Worm (Caenorhabditis elegans) whole organism, late embryonic: ENCODE results near the gene E02H1.5.

Experiments
- C08G9.2 ChIP-seq: sonication (generic microtip); optimal IDR thresholded peaks from 2 replicates; lab custom pipeline; 2016; ENCODE audit warnings: mild to moderate bottlenecking, missing genetic modification characterization, moderate library complexity, missing compliant biosample characterization
- C38D4.7 ChIP-seq: fragments of 200-800 bp; sonication (Bioruptor generic); optimal IDR thresholded peaks from 2 replicates; lab custom pipeline; 2018; ENCODE audit warnings: mild to moderate bottlenecking, missing genetic modification characterization, moderate library complexity, missing compliant biosample characterization
- F13H6.1 ChIP-seq: sonication (generic microtip); optimal IDR thresholded peaks from 2 replicates; lab custom pipeline; 2016; ENCODE audit warnings: missing genetic modification characterization, missing compliant biosample characterization
- K02D7.2 ChIP-seq: sonication (generic microtip); optimal IDR thresholded peaks from 2 replicates; lab custom pipeline; 2017; ENCODE audit warnings: mild to moderate bottlenecking, missing genetic modification characterization, missing compliant biosample characterization
- ceh-14 ChIP-seq: sonication (generic microtip); optimal IDR thresholded peaks from 2 replicates; lab custom pipeline; 2016; ENCODE audit warnings: missing genotype, missing genetic modification characterization, missing compliant biosample characterization
- ceh-2 ChIP-seq: sonication (generic microtip); optimal IDR thresholded peaks from 2 replicates; lab custom pipeline; 2016; ENCODE audit warnings: missing genotype, missing genetic modification characterization, missing compliant biosample characterization
- ceh-30 ChIP-seq: fragments of 150-350 bp; optimal IDR thresholded peaks from 2 replicates; lab custom pipeline; 2014; ENCODE audit warnings: missing biosample characterization, missing genetic modification characterization
- ceh-31 ChIP-seq: sonication (generic microtip); optimal IDR thresholded peaks from 2 replicates; lab custom pipeline; 2016; ENCODE audit warnings: missing genetic modification characterization, missing compliant biosample characterization
- ceh-9 ChIP-seq: sonication (generic microtip); optimal IDR thresholded peaks from 2 replicates; lab custom pipeline; 2016; ENCODE audit warnings: mild to moderate bottlenecking, missing genetic modification characterization, inconsistent platforms, missing compliant biosample characterization
- che-1 ChIP-seq: sonication (generic microtip); optimal IDR thresholded peaks from 2 replicates; lab custom pipeline; 2016; ENCODE audit warnings: mild to moderate bottlenecking, missing genetic modification characterization, missing compliant biosample characterization
- dmd-4 ChIP-seq: sonication (generic microtip); optimal IDR thresholded peaks from 2 replicates; lab custom pipeline; 2016; ENCODE audit warnings: borderline replicate concordance, missing genetic modification characterization, missing compliant biosample characterization
- dve-1 ChIP-seq: sonication (generic microtip); optimal IDR thresholded peaks from 2 replicates; lab custom pipeline; 2017; ENCODE audit warnings: antibody characterized with exemption, mild to moderate bottlenecking, missing genetic modification characterization, missing compliant biosample characterization
- elt-2 ChIP-seq: sonication (generic microtip); optimal IDR thresholded peaks from 2 replicates; lab custom pipeline; 2016; ENCODE audit warnings: missing genetic modification reagents, missing genetic modification characterization, missing compliant biosample characterization
- elt-4 ChIP-seq: sonication (generic microtip); optimal IDR thresholded peaks from 2 replicates; lab custom pipeline; 2016; ENCODE audit warnings: missing genetic modification characterization, missing compliant biosample characterization
- ets-4 ChIP-seq: sonication (generic microtip); optimal IDR thresholded peaks from 2 replicates; lab custom pipeline; 2016; ENCODE audit warnings: missing genetic modification characterization, missing compliant biosample characterization
- eyg-1 ChIP-seq: sonication (generic microtip); optimal IDR thresholded peaks from 2 replicates; lab custom pipeline; 2016; ENCODE audit warnings: missing genotype, missing genetic modification characterization, missing compliant biosample characterization
- fax-1 ChIP-seq: sonication (generic microtip); optimal IDR thresholded peaks from 2 replicates; lab custom pipeline; 2016; ENCODE audit warnings: missing genotype, missing genetic modification characterization, missing compliant biosample characterization
- fkh-6 ChIP-seq: sonication (generic microtip); optimal IDR thresholded peaks from 2 replicates; lab custom pipeline; 2016; ENCODE audit warnings: missing genetic modification characterization, missing compliant biosample characterization
- hlh-13 ChIP-seq: fragments of 200-800 bp; sonication (Bioruptor generic); optimal IDR thresholded peaks from 2 replicates; lab custom pipeline; 2018; ENCODE audit warnings: mild to moderate bottlenecking, missing genetic modification characterization, missing compliant biosample characterization
- hlh-8 ChIP-seq: sonication (generic microtip); optimal IDR thresholded peaks from 2 replicates; lab custom pipeline; 2016; ENCODE audit warnings: missing genotype, missing genetic modification characterization, missing compliant biosample characterization
- madf-2 ChIP-seq: sonication (generic microtip); optimal IDR thresholded peaks from 2 replicates; lab custom pipeline; 2017; ENCODE audit warnings: missing genetic modification characterization, missing compliant biosample characterization
- nhr-11 ChIP-seq: fragments of 150-350 bp; optimal IDR thresholded peaks from 2 replicates; lab custom pipeline; 2014; ENCODE audit warnings: missing biosample characterization, missing genetic modification characterization
- odd-2 ChIP-seq: sonication (generic microtip); optimal IDR thresholded peaks from 2 replicates; lab custom pipeline; 2017; ENCODE audit warnings: antibody characterized with exemption, mild to moderate bottlenecking, missing genetic modification characterization, missing compliant biosample characterization
- pag-3 ChIP-seq: sonication (generic microtip); optimal IDR thresholded peaks from 2 replicates; lab custom pipeline; 2016; ENCODE audit warnings: missing compliant biosample characterization, missing genetic modification characterization, borderline replicate concordance
- pat-9 ChIP-seq: fragments of 200-800 bp; sonication (Bioruptor generic); optimal IDR thresholded peaks from 2 replicates; lab custom pipeline; 2018; ENCODE audit warnings: mild to moderate bottlenecking, missing genetic modification characterization, moderate library complexity, missing compliant biosample characterization
- pax-1 ChIP-seq: fragments of 150-350 bp; optimal IDR thresholded peaks from 2 replicates; lab custom pipeline; 2014; ENCODE audit warnings: missing biosample characterization, missing genetic modification characterization
- pqm-1 ChIP-seq: sonication (generic microtip); optimal IDR thresholded peaks from 2 replicates; lab custom pipeline; 2016; ENCODE audit warnings: missing genetic modification characterization, missing compliant biosample characterization
- pros-1 ChIP-seq: fragments of 150-350 bp; optimal IDR thresholded peaks from 2 replicates; lab custom pipeline; 2014; ENCODE audit warnings: missing biosample characterization, missing genetic modification reagents, missing genetic modification characterization
- rnt-1 ChIP-seq: sonication (generic microtip); optimal IDR thresholded peaks from 2 replicates; lab custom pipeline; 2016; ENCODE audit warnings: missing genetic modification characterization, missing compliant biosample characterization
- sdc-2 ChIP-seq: sonication (generic microtip); optimal IDR thresholded peaks from 2 replicates; lab custom pipeline; 2016; ENCODE audit warnings: missing genotype, missing genetic modification characterization, missing compliant biosample characterization
- tbx-7 ChIP-seq: sonication (generic microtip); optimal IDR thresholded peaks from 2 replicates; lab custom pipeline; 2016; ENCODE audit warnings: missing genotype, missing genetic modification characterization, missing compliant biosample characterization
- unc-3 ChIP-seq, 2 experiments: fragments of 200-800 bp in 1 of 2; sonication (Bioruptor generic) in 1 of 2; sonication (generic microtip) in 1 of 2; conservative IDR thresholded peaks in 1 of 2; optimal IDR thresholded peaks in 1 of 2; 2 replicates each; pipeline versions ENCODE4 v1.3.6 to Lab custom; 2016 to 2022; ENCODE audit warnings: missing compliant biosample characterization in 2 of 2, missing genetic modification characterization in 2 of 2, missing genetic modification reagents in 1 of 2
- unc-55 ChIP-seq: sonication (generic microtip); optimal IDR thresholded peaks from 2 replicates; lab custom pipeline; 2017; ENCODE audit warnings: missing biosample characterization, missing genetic modification reagents, missing genetic modification characterization
- zip-5 ChIP-seq: sonication (generic microtip); optimal IDR thresholded peaks from 2 replicates; lab custom pipeline; 2016; ENCODE audit warnings: missing genetic modification characterization, missing compliant biosample characterization
- ztf-16 ChIP-seq: sonication (generic microtip); optimal IDR thresholded peaks from 2 replicates; lab custom pipeline; 2017; ENCODE audit warnings: missing genetic modification characterization, missing compliant biosample characterization

The E02H1.5 gene

ce11 chrII:9621913-9622348 lies 26.9 kb downstream of the E02H1.5 start:
- TF ChIP-seq C08G9.2 (tag; lab: Kevin White, UChicago) = no peak
- TF ChIP-seq pqm-1 = no peak
- TF ChIP-seq ceh-9 = no peak
- no peak for TF ChIP-seq K02D7.2 (tag; lab: Kevin White, UChicago)
- TF ChIP-seq F13H6.1 = no peak

- no peak for TF ChIP-seq pros-1 (tag; lab: Kevin White, UChicago)
- TF ChIP-seq elt-2 (tag; lab: Kevin White, UChicago) = peak; percentile 9
Measured at ce11 chrII:9624110-9624695, 29.2 kb downstream of the E02H1.5 start, which contains the start of the genes dnj-20 and ZK1307.8. Gene dnj-20 (minus strand): TSS chrII:9624176. Gene ZK1307.8 (plus strand): TSS chrII:9624613.

ce11 chrII:9625930-9626329 lies 30.9 kb downstream of the E02H1.5 start:
- TF ChIP-seq elt-4 = no peak

- TF ChIP-seq fax-1 (tag; lab: Kevin White, UChicago) (no peak), ets-4 (tag; lab: Kevin White, UChicago) (no peak), C38D4.7 (no peak), madf-2 (tag; lab: Kevin White, UChicago) (no peak), eyg-1 (no peak), sdc-2 (no peak), fkh-6 (tag; lab: Kevin White, UChicago) (no peak), zip-5 (tag; lab: Kevin White, UChicago) (no peak), unc-55 (no peak), hlh-8 (no peak), unc-3 (GFP tag; conservative IDR thresholded peaks at IDR 0.05; lab: Robert Waterston, UW) (no peak), unc-3 (tag; optimal IDR thresholded peaks at IDR 0.05; lab: Kevin White, UChicago) (no peak), elt-2 (tag; lab: Kevin White, UChicago) (no peak), pag-3 (no peak), tbx-7 (tag; lab: Kevin White, UChicago) (no peak), ceh-30 (tag; lab: Kevin White, UChicago) (no peak), che-1 (tag; lab: Kevin White, UChicago) (no peak)
- TF ChIP-seq, all 69 proteins: peak for 0
Measured at ce11 chrII:9636300-9636699, 41.3 kb downstream of the E02H1.5 start, which contains the start of gene ZK1307.7. Gene ZK1307.7 (plus strand): TSS chrII:9636600.

- no peak for TF ChIP-seq odd-2 (tag; lab: Kevin White, UChicago)
- TF ChIP-seq ceh-31 (tag; lab: Kevin White, UChicago) = no peak
- TF ChIP-seq dmd-4 (tag; lab: Kevin White, UChicago) = no peak
- no peak for TF ChIP-seq pag-3
- no peak for TF ChIP-seq pat-9 (tag; lab: Kevin White, UChicago)
- TF ChIP-seq elt-2 (tag; lab: Kevin White, UChicago) = peak; percentile 16
- no peak for TF ChIP-seq sdc-2
- TF ChIP-seq unc-3 (GFP tag; conservative IDR thresholded peaks at IDR 0.05; lab: Robert Waterston, UW) = no peak
- TF ChIP-seq unc-3 (tag; optimal IDR thresholded peaks at IDR 0.05; lab: Kevin White, UChicago) = no peak
- TF ChIP-seq ztf-16 = no peak
- TF ChIP-seq, all 69 proteins: peak for 1
Measured at ce11 chrII:9644438-9644837, 49.4 kb downstream of the E02H1.5 start, which contains the start of gene fzr-1. Gene fzr-1 (minus strand): TSS chrII:9644466.

ce11 chrII:9644940-9645634 lies 50.1 kb downstream of the E02H1.5 start:
- TF ChIP-seq elt-2 (tag; lab: Kevin White, UChicago) (peak; percentile 46), pax-1 (tag; lab: Kevin White, UChicago) (no peak), dmd-4 (tag; lab: Kevin White, UChicago) (no peak), ceh-2 (tag; lab: Kevin White, UChicago) (no peak), unc-55 (peak; percentile 39), hlh-13 (no peak), nhr-11 (tag; lab: Kevin White, UChicago) (no peak), rnt-1 (tag; lab: Kevin White, UChicago) (peak; percentile 77), dve-1 (tag; lab: Kevin White, UChicago) (no peak), ceh-14 (tag; lab: Kevin White, UChicago) (no peak)
- TF ChIP-seq, all 69 proteins: peak for 3
